Fruit fly (Drosophila melanogaster): ENCODE results near the gene CG2202.

dm6 chrX:10841717-10842255, 6.8 kb upstream of the CG2202 start, which contains the start of gene CG15209:
- TF ChIP-seq CG7101 (tag; optimal IDR thresholded peaks at IDR 0.05) = peak; percentile 56
- no peak for TF ChIP-seq cic (GFP tag; optimal IDR thresholded peaks at IDR 0.05)
- peak; percentile 25 for TF ChIP-seq CG14711 (tag; optimal IDR thresholded peaks at IDR 0.05)
- no peak for TF ChIP-seq Clk (GFP tag; optimal IDR thresholded peaks at IDR 0.05)
- TF ChIP-seq Hr96 (GFP tag; optimal IDR thresholded peaks at IDR 0.05) = peak; percentile 32
- TF ChIP-seq toe (GFP tag; optimal IDR thresholded peaks at IDR 0.05) = no peak
- peak; percentile 15 for TF ChIP-seq Mnt (GFP tag; optimal IDR thresholded peaks at IDR 0.05)
- TF ChIP-seq CG7045 (GFP tag; optimal IDR thresholded peaks at IDR 0.05) = no peak
